Fruit fly (Drosophila melanogaster) whole organism, embryonic: ENCODE results near the gene CG13097.

ENCODE experiments used
- CG1024 ChIP-seq: fragments of 200-800 bp; sonication (Bioruptor generic); IDR thresholded peaks from 2 replicates; pipeline ENCODE4 v1.3.6; 2022; ENCODE audit warnings: missing biosample characterization, missing genetic modification characterization
- CG10274 ChIP-seq: fragments of 200-800 bp; sonication (Bioruptor generic); optimal IDR thresholded peaks from 3 replicates; lab custom pipeline; 2017; ENCODE audit warnings: missing biosample characterization, mild to moderate bottlenecking, missing genetic modification characterization
- CG10979 ChIP-seq: fragments of 200-800 bp; sonication (Bioruptor generic); optimal IDR thresholded peaks from 2 replicates; lab custom pipeline; 2018; ENCODE audit warnings: missing biosample characterization, mild to moderate bottlenecking, missing genetic modification characterization, moderate library complexity
- CG1233 ChIP-seq: fragments of 200-800 bp; sonication (Bioruptor generic); optimal IDR thresholded peaks from 4 replicates; lab custom pipeline; 2018; ENCODE audit warnings: missing biosample characterization, mild to moderate bottlenecking, missing genetic modification characterization
- CG12659 ChIP-seq: fragments of 200-800 bp; sonication (Bioruptor generic); optimal IDR thresholded peaks from 3 replicates; lab custom pipeline; 2017; ENCODE audit warnings: mild to moderate bottlenecking, missing biosample characterization, missing genetic modification reagents, missing genetic modification characterization
- CG2116 ChIP-seq: fragments of 200-800 bp; sonication (Bioruptor generic); optimal IDR thresholded peaks from 3 replicates; lab custom pipeline; 2018; ENCODE audit warnings: missing biosample characterization, mild to moderate bottlenecking, missing genetic modification characterization
- CG31441 ChIP-seq: fragments of 200-800 bp; sonication (Bioruptor generic); IDR thresholded peaks from 2 replicates; pipeline ENCODE4 v1.3.6; 2022; ENCODE audit warnings: missing biosample characterization, missing genetic modification characterization
- CG3726 ChIP-seq: fragments of 200-800 bp; sonication (Bioruptor generic); IDR thresholded peaks from 3 replicates; pipeline ENCODE4, ENCODE4 v1.3.6; 2022; ENCODE audit warnings: missing biosample characterization, missing genetic modification characterization
- CG3995 ChIP-seq: fragments of 200-800 bp; sonication (Bioruptor generic); optimal IDR thresholded peaks from 3 replicates; lab custom pipeline; 2016; ENCODE audit warnings: missing biosample characterization, missing genetic modification characterization
- CG4282 ChIP-seq: fragments of 200-800 bp; sonication (Bioruptor generic); optimal IDR thresholded peaks from 2 replicates; lab custom pipeline; 2016; ENCODE audit warnings: missing biosample characterization, missing genetic modification characterization
- CG4617 ChIP-seq: fragments of 200-800 bp; sonication (Bioruptor generic); optimal IDR thresholded peaks from 3 replicates; lab custom pipeline; 2016; ENCODE audit warnings: missing biosample characterization, missing genetic modification characterization, borderline replicate concordance
- CG6813 ChIP-seq: fragments of 200-800 bp; sonication (Bioruptor generic); optimal IDR thresholded peaks from 2 replicates; lab custom pipeline; 2017; ENCODE audit warnings: missing biosample characterization, missing genetic modification characterization, mild to moderate bottlenecking, moderate library complexity, missing genetic modification reagents
- CG8290 ChIP-seq, 3 experiments: fragments of 200-800 bp; sonication (Bioruptor generic); optimal IDR thresholded peaks; 2 replicates each; lab custom pipeline; 2016 to 2019; ENCODE audit warnings: missing biosample characterization in 3 of 3, missing genetic modification characterization in 3 of 3, mild to moderate bottlenecking in 2 of 3, moderate library complexity in 1 of 3
- CG8924 ChIP-seq: fragments of 200-800 bp; optimal IDR thresholded peaks from 3 replicates; lab custom pipeline; 2019; ENCODE audit warnings: missing biosample characterization, mild to moderate bottlenecking, missing genetic modification characterization, moderate library complexity
- CG8944 ChIP-seq: fragments of 200-800 bp; sonication (Bioruptor generic); optimal IDR thresholded peaks from 3 replicates; lab custom pipeline; 2016; ENCODE audit warnings: missing biosample characterization, missing genetic modification characterization
- Dad ChIP-seq: fragments of 200-800 bp; sonication (Bioruptor generic); optimal IDR thresholded peaks from 3 replicates; lab custom pipeline; 2016; ENCODE audit warnings: missing biosample characterization, missing genetic modification characterization
- Dp ChIP-seq: fragments of 200-800 bp; sonication (Bioruptor generic); optimal IDR thresholded peaks from 2 replicates; lab custom pipeline; 2018; ENCODE audit warnings: missing biosample characterization, mild to moderate bottlenecking, missing genetic modification characterization, moderate library complexity
- HLHmδ ChIP-seq: fragments of 200-800 bp; sonication (Bioruptor generic); optimal IDR thresholded peaks from 2 replicates; lab custom pipeline; 2018; ENCODE audit warnings: missing biosample characterization, mild to moderate bottlenecking, missing genetic modification characterization, moderate library complexity
- MESR4 ChIP-seq: fragments of 200-800 bp; sonication (Bioruptor generic); optimal IDR thresholded peaks from 2 replicates; lab custom pipeline; 2018; ENCODE audit warnings: missing biosample characterization, mild to moderate bottlenecking, missing genetic modification characterization, moderate library complexity
- Max ChIP-seq: fragments of 200-800 bp; sonication (Bioruptor generic); optimal IDR thresholded peaks from 2 replicates; lab custom pipeline; 2016; ENCODE audit warnings: missing biosample characterization, mild to moderate bottlenecking, missing genetic modification characterization
- Neu2 ChIP-seq: fragments of 200-800 bp; sonication (Bioruptor generic); optimal IDR thresholded peaks from 3 replicates; lab custom pipeline; 2016; ENCODE audit warnings: missing biosample characterization, missing genetic modification characterization, borderline replicate concordance
- Oli ChIP-seq: fragments of 200-800 bp; sonication (Bioruptor generic); optimal IDR thresholded peaks from 2 replicates; lab custom pipeline; 2018; ENCODE audit warnings: missing biosample characterization, mild to moderate bottlenecking, missing genetic modification characterization, moderate library complexity
- Poxn ChIP-seq: fragments of 200-800 bp; sonication (Bioruptor generic); IDR thresholded peaks from 2 replicates; pipeline ENCODE4 v1.3.6; 2022; ENCODE audit warnings: missing biosample characterization, missing genetic modification characterization
- Spps ChIP-seq: fragments of 200-800 bp; sonication (Bioruptor generic); optimal IDR thresholded peaks from 2 replicates; lab custom pipeline; 2018; ENCODE audit warnings: missing biosample characterization, mild to moderate bottlenecking, missing genetic modification characterization
- Vsx1 ChIP-seq: fragments of 200-800 bp; sonication (Bioruptor generic); optimal IDR thresholded peaks from 2 replicates; lab custom pipeline; 2017; ENCODE audit warnings: missing biosample characterization, mild to moderate bottlenecking, missing genetic modification characterization, missing genetic modification reagents
- ase ChIP-seq: fragments of 200-800 bp; sonication (Bioruptor generic); IDR thresholded peaks from 3 replicates; pipeline ENCODE4 v1.3.6; 2022; ENCODE audit warnings: missing biosample characterization, missing genetic modification characterization
- bbx ChIP-seq: fragments of 200-800 bp; sonication (Bioruptor generic); IDR thresholded peaks from 2 replicates; pipeline ENCODE4 v1.3.6; 2022; ENCODE audit warnings: missing biosample characterization, missing genetic modification characterization; ENCODE audit not compliant: partially characterized antibody
- caup ChIP-seq: fragments of 200-800 bp; sonication (Bioruptor generic); optimal IDR thresholded peaks from 3 replicates; lab custom pipeline; 2017; ENCODE audit warnings: missing biosample characterization, mild to moderate bottlenecking, missing genetic modification characterization, moderate library complexity; ENCODE audit not compliant: severe bottlenecking
- da ChIP-seq: fragments of 200-800 bp; sonication (Bioruptor generic); optimal IDR thresholded peaks from 2 replicates; lab custom pipeline; 2016; ENCODE audit warnings: missing biosample characterization, missing genetic modification characterization
- danr ChIP-seq: fragments of 200-800 bp; sonication (Bioruptor generic); IDR thresholded peaks from 2 replicates; pipeline ENCODE4 v1.3.6; 2022; ENCODE audit warnings: missing biosample characterization, missing genetic modification characterization
- dati ChIP-seq: fragments of 200-800 bp; sonication (Bioruptor generic); IDR thresholded peaks from 2 replicates; pipeline ENCODE4 v1.3.6; 2022; ENCODE audit warnings: missing biosample characterization, missing genetic modification characterization
- en ChIP-seq: fragments of 200-800 bp; sonication (Bioruptor generic); optimal IDR thresholded peaks from 2 replicates; lab custom pipeline; 2016; ENCODE audit warnings: missing biosample characterization, missing genetic modification characterization
- exex ChIP-seq: fragments of 200-800 bp; sonication (Bioruptor generic); optimal IDR thresholded peaks from 4 replicates; lab custom pipeline; 2018; ENCODE audit warnings: missing biosample characterization, mild to moderate bottlenecking, missing genetic modification characterization, moderate library complexity
- fd3F ChIP-seq: fragments of 200-800 bp; sonication (Bioruptor generic); optimal IDR thresholded peaks from 2 replicates; lab custom pipeline; 2018; ENCODE audit warnings: missing biosample characterization, mild to moderate bottlenecking, missing genetic modification characterization, moderate library complexity
- gce ChIP-seq: fragments of 200-800 bp; sonication (Bioruptor generic); IDR thresholded peaks from 3 replicates; pipeline ENCODE4 v1.3.6; 2022; ENCODE audit warnings: missing biosample characterization, missing genetic modification characterization
- gsb-n ChIP-seq: fragments of 200-800 bp; sonication (Bioruptor generic); optimal IDR thresholded peaks from 3 replicates; lab custom pipeline; 2018; ENCODE audit warnings: missing biosample characterization, mild to moderate bottlenecking, missing genetic modification characterization
- insv ChIP-seq, 2 experiments: fragments of 200-800 bp; sonication (Bioruptor generic); optimal IDR thresholded peaks; 3 replicates each; lab custom pipeline; 2016 to 2018; ENCODE audit warnings: missing biosample characterization in 2 of 2, missing genetic modification characterization in 2 of 2
- lab ChIP-seq: fragments of 200-800 bp; sonication (Bioruptor generic); optimal IDR thresholded peaks from 3 replicates; lab custom pipeline; 2017; ENCODE audit warnings: missing biosample characterization, missing genetic modification characterization, mild to moderate bottlenecking, moderate library complexity, missing genetic modification reagents
- lilli ChIP-seq: fragments of 200-800 bp; sonication (Bioruptor generic); optimal IDR thresholded peaks from 3 replicates; lab custom pipeline; 2016; ENCODE audit warnings: missing biosample characterization, missing genetic modification characterization
- pan ChIP-seq, 4 experiments: fragments of >200 bp in 3 of 4; fragments of 200-800 bp in 1 of 4; sonication (Bioruptor generic) in 1 of 4; optimal IDR thresholded peaks in 3 of 4; IDR thresholded peaks in 1 of 4; 2 replicates each; pipeline versions ENCODE4 v1.3.6 to Lab custom; 2017 to 2022; ENCODE audit warnings: missing biosample characterization in 2 of 4, missing genetic modification characterization in 2 of 4, mixed read lengths in 1 of 4
- pho ChIP-seq: fragments of 200-800 bp; sonication (Bioruptor generic); optimal IDR thresholded peaks from 2 replicates; lab custom pipeline; 2016; ENCODE audit warnings: missing biosample characterization, missing genetic modification characterization
- phol ChIP-seq: fragments of 200-800 bp; sonication (Bioruptor generic); optimal IDR thresholded peaks from 3 replicates; lab custom pipeline; 2018; ENCODE audit warnings: missing biosample characterization, mild to moderate bottlenecking, missing genetic modification characterization, moderate library complexity
- ro ChIP-seq: fragments of 200-800 bp; sonication (Bioruptor generic); IDR thresholded peaks from 2 replicates; pipeline ENCODE4 v1.3.6; 2022; ENCODE audit warnings: missing biosample characterization, missing genetic modification characterization
- sens-2 ChIP-seq: fragments of 200-800 bp; sonication (Bioruptor generic); IDR thresholded peaks from 2 replicates; pipeline ENCODE4 v1.3.6; 2022; ENCODE audit warnings: missing biosample characterization, missing genetic modification characterization
- sug ChIP-seq: fragments of 200-800 bp; optimal IDR thresholded peaks from 2 replicates; lab custom pipeline; 2019; ENCODE audit warnings: missing biosample characterization, mild to moderate bottlenecking, missing genetic modification characterization, moderate library complexity
- tna ChIP-seq: fragments of 200-800 bp; sonication (Bioruptor generic); IDR thresholded peaks from 2 replicates; pipeline ENCODE4 v1.3.6; 2022; ENCODE audit warnings: missing biosample characterization, missing genetic modification characterization; ENCODE audit not compliant: partially characterized antibody
- tx ChIP-seq: fragments of 200-800 bp; sonication (Bioruptor generic); optimal IDR thresholded peaks from 2 replicates; lab custom pipeline; 2016; ENCODE audit warnings: missing biosample characterization, missing genetic modification characterization
- unc-4 ChIP-seq: fragments of 200-800 bp; sonication (Bioruptor generic); IDR thresholded peaks from 2 replicates; pipeline ENCODE4 v1.3.6; 2022; ENCODE audit warnings: missing biosample characterization, missing genetic modification characterization; ENCODE audit not compliant: partially characterized antibody
- vfl ChIP-seq: fragments of 200-800 bp; sonication (Bioruptor generic); optimal IDR thresholded peaks from 2 replicates; lab custom pipeline; 2016; ENCODE audit warnings: missing biosample characterization, missing genetic modification characterization
- zen ChIP-seq: fragments of 200-800 bp; sonication (Bioruptor generic); optimal IDR thresholded peaks from 3 replicates; lab custom pipeline; 2018; ENCODE audit warnings: missing biosample characterization, mild to moderate bottlenecking, missing genetic modification characterization, moderate library complexity

Gene CG13097

dm6 chr2L:8552472-8552871, 37.8 kb upstream of the CG13097 start (continued):
- TF ChIP-seq CG3995 (GFP tag; lab: Kevin White, UChicago) (no peak), Neu2 (GFP tag; lab: Kevin White, UChicago) (no peak), pan (optimal IDR thresholded peaks at IDR 0.05; lab: Kevin White, UChicago) (no peak), pan (GFP tag; optimal IDR thresholded peaks at IDR 0.05 in 1 of 2, IDR thresholded peaks at IDR 0.05 in 1 of 2) (peak in 1 of 2 experiments; percentile 39), ro (GFP tag; lab: Robert Waterston, UW) (no peak), CG1233 (no peak), CG10274 (GFP tag; lab: Kevin White, UChicago) (no peak), phol (peak; percentile 58), exex (tag; lab: Kevin White, UChicago) (no peak), caup (GFP tag; lab: Kevin White, UChicago) (no peak), insv (GFP tag; optimal IDR thresholded peaks at IDR 0.05; lab: Kevin White, UChicago) (no peak), en (GFP tag; lab: Kevin White, UChicago) (no peak), Poxn (GFP tag; lab: Robert Waterston, UW) (no peak), HLHmδ (no peak), gsb-n (tag; lab: Kevin White, UChicago) (peak; percentile 45), bbx (GFP tag; lab: Robert Waterston, UW) (no peak), da (GFP tag; lab: Kevin White, UChicago) (no peak), tna (no peak), ase (GFP tag; lab: Robert Waterston, UW) (no peak), CG3726 (GFP tag; lab: Robert Waterston, UW) (no peak), CG8290 (GFP tag; optimal IDR thresholded peaks at IDR 0.05; lab: Kevin White, UChicago) (no peak), CG8290 (tag; optimal IDR thresholded peaks at IDR 0.05; lab: Kevin White, UChicago) (peak in 1 of 2 experiments; percentile 18), sug (tag; lab: Kevin White, UChicago) (no peak), Dad (no peak), fd3F (no peak), CG4282 (GFP tag; lab: Kevin White, UChicago) (no peak), CG4617 (no peak), Oli (tag; lab: Kevin White, UChicago) (peak; percentile 55), vfl (GFP tag; lab: Kevin White, UChicago) (no peak), Max (peak; percentile 24), Spps (tag; lab: Kevin White, UChicago) (peak; percentile 41), lilli (GFP tag; lab: Kevin White, UChicago) (no peak), Dp (GFP tag; lab: Kevin White, UChicago) (no peak), CG10979 (tag; lab: Kevin White, UChicago) (peak; percentile 66), CG2116 (GFP tag; lab: Kevin White, UChicago) (no peak), CG12659 (GFP tag; lab: Kevin White, UChicago) (no peak), sens-2 (no peak), Vsx1 (GFP tag; lab: Kevin White, UChicago) (no peak), CG31441 (GFP tag; lab: Robert Waterston, UW) (peak; percentile 63), danr (GFP tag; lab: Robert Waterston, UW) (no peak), tx (no peak), CG8944 (GFP tag; lab: Kevin White, UChicago) (no peak), MESR4 (GFP tag; lab: Kevin White, UChicago) (no peak), CG8924 (no peak), CG6813 (GFP tag; lab: Kevin White, UChicago) (no peak), pho (no peak), gce (GFP tag; lab: Robert Waterston, UW) (no peak), dati (GFP tag; lab: Robert Waterston, UW) (no peak), CG1024 (GFP tag; lab: Robert Waterston, UW) (peak; percentile 39; the same call in 1 of the 2 replicates), unc-4 (GFP tag; lab: Robert Waterston, UW) (no peak), lab (GFP tag; lab: Kevin White, UChicago) (peak; percentile 42), zen (no peak)
